Worm (Caenorhabditis elegans): ENCODE measurements around the gene F25A2.1.

F25A2.1 gene

DNA sequence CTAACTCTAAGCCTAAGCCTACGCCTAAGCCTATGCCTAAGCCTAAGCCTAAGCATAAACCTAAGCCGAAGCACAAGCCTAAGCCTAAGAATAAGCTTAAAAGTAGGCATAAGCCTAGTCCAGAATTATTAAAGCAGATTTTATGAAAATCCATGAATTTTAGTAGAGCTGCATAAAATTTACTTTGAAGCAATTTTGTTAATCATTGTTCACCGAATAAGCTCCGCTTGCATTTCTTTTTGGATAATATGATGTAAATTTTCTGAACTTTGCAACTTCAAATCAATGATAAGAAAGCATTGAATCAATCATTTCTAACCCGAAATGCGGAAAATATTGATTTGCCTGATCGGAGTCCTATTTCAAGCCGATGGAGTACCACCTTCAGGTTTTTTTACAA is 45.1 kb upstream of the F25A2.1 start, which contains the start of gene cpr-8:
TSS of gene cpr-8 (plus strand) at position 301 of the 400 bp plus-strand sequence.
- TF ChIP-seq elt-3 (tag; optimal IDR thresholded peaks at IDR 0.05) = no peak
- TF ChIP-seq bed-3 (GFP tag; optimal IDR thresholded peaks at IDR 0.05) = no peak
- no peak for TF ChIP-seq mab-5 (tag; optimal IDR thresholded peaks at IDR 0.05)
- no peak for TF ChIP-seq lsy-2 (tag; optimal IDR thresholded peaks at IDR 0.05)
- TF ChIP-seq tbx-8 (GFP tag; optimal IDR thresholded peaks at IDR 0.05) = no peak
- TF ChIP-seq ceh-83 (GFP tag; optimal IDR thresholded peaks at IDR 0.05) = no peak
- no peak for TF ChIP-seq ztf-11 (tag; optimal IDR thresholded peaks at IDR 0.05)

DNA sequence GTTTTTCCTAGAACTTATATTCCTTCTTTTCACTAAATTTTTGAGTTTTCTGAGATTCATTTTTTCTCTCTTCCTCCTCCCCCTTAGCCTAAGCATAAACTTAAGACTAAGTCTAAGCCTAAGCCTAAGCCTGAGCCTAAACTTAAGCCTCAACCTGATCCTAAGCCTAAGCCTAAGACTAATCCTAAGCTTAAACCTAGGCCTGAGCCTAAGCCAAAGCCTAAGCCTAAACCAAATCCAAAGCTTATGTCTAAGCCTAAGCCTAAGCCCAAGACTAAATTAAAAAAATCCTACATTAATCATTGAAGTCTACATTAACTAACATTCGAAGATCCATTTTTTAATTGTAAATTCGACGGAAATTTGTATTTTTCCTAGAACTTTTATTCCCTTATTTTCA is 38.6 kb upstream of the F25A2.1 start:
- TF ChIP-seq hlh-1 (tag; optimal IDR thresholded peaks at IDR 0.05) (no peak), nhr-28 (tag; optimal IDR thresholded peaks at IDR 0.05) (no peak), zip-8 (tag; optimal IDR thresholded peaks at IDR 0.05) (no peak)

DNA sequence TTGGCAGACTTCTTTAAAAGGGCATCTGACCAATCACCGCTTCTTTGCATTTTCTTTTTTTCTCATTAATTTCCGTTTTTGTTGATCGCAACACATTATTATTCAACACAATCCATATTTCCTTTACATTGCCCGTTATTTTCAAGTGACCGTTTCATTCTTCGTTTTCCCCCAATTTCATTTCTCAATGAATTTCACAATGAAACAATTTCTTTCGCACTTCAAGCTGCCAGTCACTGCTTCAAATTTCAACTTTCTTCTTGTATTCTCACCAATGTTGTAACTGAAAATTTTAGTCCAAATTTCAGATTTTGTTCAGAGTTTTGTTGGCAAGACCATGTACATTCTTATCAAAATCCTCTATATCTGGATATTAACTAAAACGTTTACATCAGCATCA is 37.9 kb upstream of the F25A2.1 start, which contains the start of gene cutl-22:
TSS of gene cutl-22 (plus strand) at position 301 of the 400 bp plus-strand sequence.
- TF ChIP-seq nhr-237 (tag; optimal IDR thresholded peaks at IDR 0.05) = no peak
- no peak for TF ChIP-seq zip-8 (tag; optimal IDR thresholded peaks at IDR 0.05)
- TF ChIP-seq tbx-8 (GFP tag; optimal IDR thresholded peaks at IDR 0.05) = no peak
- TF ChIP-seq nhr-12 (tag; optimal IDR thresholded peaks at IDR 0.05) = no peak
- TF ChIP-seq mab-5 (tag; optimal IDR thresholded peaks at IDR 0.05) = no peak
- TF ChIP-seq nhr-2 (tag; optimal IDR thresholded peaks at IDR 0.05) = no peak
- no peak for TF ChIP-seq ztf-11 (tag; optimal IDR thresholded peaks at IDR 0.05)
- no peak for TF ChIP-seq unc-120 (tag; optimal IDR thresholded peaks at IDR 0.05; ENCODE audit: poor library complexity, severe bottlenecking)
- TF ChIP-seq hlh-1 (tag; optimal IDR thresholded peaks at IDR 0.05) = no peak
- no peak for TF ChIP-seq snpc-4 (tag; optimal IDR thresholded peaks at IDR 0.05)
- TF ChIP-seq ceh-43 (GFP tag; optimal IDR thresholded peaks at IDR 0.05) = no peak
- no peak for TF ChIP-seq ceh-83 (GFP tag; optimal IDR thresholded peaks at IDR 0.05)

DNA sequence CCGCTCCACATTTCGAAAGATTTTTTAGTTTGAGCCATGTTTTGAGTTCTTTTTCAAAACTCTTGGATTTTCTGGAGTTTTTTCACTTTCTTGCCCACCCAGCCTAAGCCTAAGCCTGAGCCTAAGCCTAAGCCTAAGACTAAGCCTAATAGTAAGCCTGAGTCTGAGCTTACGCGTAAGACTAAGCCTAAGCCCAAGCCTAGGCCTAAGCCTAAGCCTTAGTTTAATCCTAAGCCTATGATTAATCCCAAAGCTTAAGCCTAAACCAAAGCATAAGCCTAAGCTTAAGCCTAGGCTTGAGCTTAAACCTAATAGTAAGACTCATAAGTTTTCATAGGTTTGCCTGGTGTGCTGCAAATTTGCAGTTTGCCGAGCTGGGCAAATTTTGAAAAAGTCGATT is 37.1 kb upstream of the F25A2.1 start:
- TF ChIP-seq ztf-11 (tag; optimal IDR thresholded peaks at IDR 0.05) (no peak), sem-2 (GFP tag; optimal IDR thresholded peaks at IDR 0.05) (no peak), cnd-1 (tag; optimal IDR thresholded peaks at IDR 0.05) (no peak), hlh-1 (tag; optimal IDR thresholded peaks at IDR 0.05) (no peak), drap-1 (GFP tag; optimal IDR thresholded peaks at IDR 0.05) (no peak), blmp-1 (tag; optimal IDR thresholded peaks at IDR 0.05) (no peak), nhr-76 (tag; optimal IDR thresholded peaks at IDR 0.05) (no peak), ceh-83 (GFP tag; optimal IDR thresholded peaks at IDR 0.05) (no peak), bed-3 (GFP tag; optimal IDR thresholded peaks at IDR 0.05) (no peak), zip-8 (tag; optimal IDR thresholded peaks at IDR 0.05) (no peak)

DNA sequence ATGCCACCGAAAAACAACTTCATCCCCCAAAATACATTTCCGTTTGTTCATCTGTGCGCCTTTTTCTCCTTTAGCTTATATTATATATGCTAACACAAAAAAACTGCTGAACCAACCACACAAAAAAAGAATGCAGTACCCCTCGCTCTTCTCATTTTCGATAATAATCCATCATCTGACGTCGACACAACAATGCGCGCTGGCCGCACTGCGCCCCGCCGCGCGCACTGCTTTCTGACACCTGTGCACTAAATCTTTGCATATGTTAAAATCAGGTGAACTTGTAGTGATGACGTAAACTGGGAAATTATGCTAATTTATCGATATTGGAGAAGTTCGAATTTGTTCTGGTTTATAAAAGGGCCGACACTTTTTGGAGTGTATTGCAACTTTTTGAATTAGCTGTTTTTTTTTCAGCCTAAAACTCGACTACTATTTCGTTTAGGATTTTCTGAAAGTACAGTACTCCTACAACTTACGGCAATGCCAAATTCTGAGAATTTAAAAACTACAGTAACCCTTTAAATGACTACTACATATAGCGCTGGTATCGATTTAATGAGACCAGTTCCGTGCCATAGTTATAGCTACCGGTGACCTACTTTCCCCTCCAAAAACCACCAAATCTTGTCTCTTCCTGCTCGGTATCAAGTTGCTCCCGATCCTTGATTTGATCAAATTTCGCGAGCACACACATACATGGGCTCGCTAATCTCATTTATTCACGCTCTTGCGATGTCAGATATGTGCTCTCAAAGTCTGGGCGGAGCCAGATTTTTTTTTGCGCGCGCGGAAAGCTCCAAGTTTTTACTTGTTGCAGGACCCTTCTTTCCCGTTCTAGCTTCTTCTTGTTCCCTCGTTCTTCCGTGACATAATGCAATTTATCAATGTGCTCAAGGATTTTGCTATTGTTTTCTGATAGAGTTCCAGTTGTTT is 29.4 kb upstream of the F25A2.1 start:
- TF ChIP-seq ces-1 (GFP tag; optimal IDR thresholded peaks at IDR 0.05) = peak; percentile 95
- no peak for TF ChIP-seq nhr-2 (tag; optimal IDR thresholded peaks at IDR 0.05)

DNA sequence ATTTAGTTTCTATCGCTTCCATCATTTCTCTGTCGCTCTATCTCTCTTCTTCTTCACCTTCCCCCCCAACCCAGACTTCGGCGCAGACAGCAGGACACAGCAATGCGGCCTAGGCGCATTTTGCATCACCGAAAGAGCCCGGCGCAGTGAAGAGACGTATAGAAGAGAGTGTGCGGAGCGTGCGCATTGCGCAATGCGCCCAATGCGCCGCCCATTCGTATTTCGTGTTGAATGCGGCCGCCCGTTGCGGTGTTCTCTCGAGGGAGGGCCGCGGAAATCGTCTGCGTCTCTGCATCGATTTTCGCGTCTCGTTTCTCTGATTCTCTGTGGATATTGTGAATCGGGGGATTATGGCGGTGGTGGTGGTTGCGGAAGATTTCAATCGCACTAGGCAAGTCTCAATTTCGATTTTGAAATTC is 28.0 kb upstream of the F25A2.1 start:
- TF ChIP-seq ztf-11 (tag; optimal IDR thresholded peaks at IDR 0.05) = peak; percentile 98
- TF ChIP-seq ham-2 (GFP tag; optimal IDR thresholded peaks at IDR 0.05) = peak; percentile 90
- peak; percentile 70 for TF ChIP-seq ceh-43 (GFP tag; optimal IDR thresholded peaks at IDR 0.05)
- peak; percentile 82 for TF ChIP-seq hlh-1 (tag; optimal IDR thresholded peaks at IDR 0.05)
- peak; percentile 87 for TF ChIP-seq ces-1 (GFP tag; optimal IDR thresholded peaks at IDR 0.05)
- TF ChIP-seq unc-39 (tag; optimal IDR thresholded peaks at IDR 0.05) = peak; percentile 56
- peak; percentile 84 for TF ChIP-seq ceh-39 (tag; optimal IDR thresholded peaks at IDR 0.05)
- no peak for TF ChIP-seq sem-2 (GFP tag; optimal IDR thresholded peaks at IDR 0.05)
- peak; percentile 90 for TF ChIP-seq mls-2 (tag; optimal IDR thresholded peaks at IDR 0.05)
- TF ChIP-seq bed-3 (GFP tag; optimal IDR thresholded peaks at IDR 0.05) = peak; percentile 57
- peak; percentile 83 for TF ChIP-seq cnd-1 (tag; optimal IDR thresholded peaks at IDR 0.05)
- TF ChIP-seq snpc-4 (tag; optimal IDR thresholded peaks at IDR 0.05) = no peak
- peak; percentile 84 for TF ChIP-seq nhr-237 (tag; optimal IDR thresholded peaks at IDR 0.05)
- peak; percentile 79 for TF ChIP-seq pha-4 (tag; optimal IDR thresholded peaks at IDR 0.05)
- TF ChIP-seq zip-8 (tag; optimal IDR thresholded peaks at IDR 0.05) = peak; percentile 93
- no peak for TF ChIP-seq elt-3 (tag; optimal IDR thresholded peaks at IDR 0.05)
- TF ChIP-seq M03D4.4 (tag; optimal IDR thresholded peaks at IDR 0.05) = peak; percentile 82
- peak; percentile 84 for TF ChIP-seq drap-1 (GFP tag; optimal IDR thresholded peaks at IDR 0.05)
- peak; percentile 19 for TF ChIP-seq nhr-12 (tag; optimal IDR thresholded peaks at IDR 0.05)
- peak; percentile 54 for TF ChIP-seq elt-1 (tag; optimal IDR thresholded peaks at IDR 0.05; ENCODE audit: borderline replicate concordance, insufficient read depth)
- peak; percentile 91 for TF ChIP-seq unc-62 (GFP tag; optimal IDR thresholded peaks at IDR 0.05)
- TF ChIP-seq nhr-28 (tag; optimal IDR thresholded peaks at IDR 0.05) = peak; percentile 23
- TF ChIP-seq tbx-8 (GFP tag; optimal IDR thresholded peaks at IDR 0.05) = peak; percentile 50
- TF ChIP-seq nhr-2 (tag; optimal IDR thresholded peaks at IDR 0.05) = no peak
- TF ChIP-seq sptf-1 (tag; optimal IDR thresholded peaks at IDR 0.05) = peak; percentile 94
- no peak for TF ChIP-seq lin-32 (GFP tag; optimal IDR thresholded peaks at IDR 0.05)
- TF ChIP-seq mep-1 (tag; optimal IDR thresholded peaks at IDR 0.05) = peak; percentile 89
- TF ChIP-seq mab-5 (tag; optimal IDR thresholded peaks at IDR 0.05) = peak; percentile 87
- TF ChIP-seq blmp-1 (tag; optimal IDR thresholded peaks at IDR 0.05) = peak; percentile 3
- TF ChIP-seq ceh-83 (GFP tag; optimal IDR thresholded peaks at IDR 0.05) = peak; percentile 66
- TF ChIP-seq nhr-76 (tag; optimal IDR thresholded peaks at IDR 0.05) = no peak
- TF ChIP-seq lin-13 (tag; optimal IDR thresholded peaks at IDR 0.05) = peak; percentile 94
- TF ChIP-seq lsy-2 (tag; optimal IDR thresholded peaks at IDR 0.05) = peak; percentile 84
